Worm (Caenorhabditis elegans) whole organism, L4 larva: ENCODE results near the gene C54F6.20.

Source experiments
- ZK546.5 ChIP-seq, 2 experiments: sonication (generic microtip); optimal IDR thresholded peaks; 2 replicates each; lab custom pipeline; 2017; ENCODE audit warnings: missing biosample characterization in 2 of 2, missing genetic modification characterization in 2 of 2
- ama-1 ChIP-seq: fragments of 150-350 bp; optimal IDR thresholded peaks from 2 replicates; lab custom pipeline; 2014; ENCODE audit warnings: inconsistent platforms, mixed read lengths
- attf-4 ChIP-seq: sonication (generic microtip); optimal IDR thresholded peaks from 3 replicates; lab custom pipeline; 2017; ENCODE audit warnings: missing biosample characterization, missing genetic modification characterization
- egl-27 ChIP-seq: sonication (generic microtip); optimal IDR thresholded peaks from 3 replicates; lab custom pipeline; 2017; ENCODE audit warnings: missing biosample characterization, missing genetic modification reagents, missing genetic modification characterization
- hif-1 ChIP-seq, 2 experiments: sonication (generic microtip); optimal IDR thresholded peaks; 2 replicates each; lab custom pipeline; 2016 to 2017; ENCODE audit warnings: missing compliant biosample characterization in 2 of 2, missing genetic modification characterization in 2 of 2, missing genetic modification reagents in 2 of 2, missing genotype in 2 of 2, mild to moderate bottlenecking in 1 of 2
- lin-13 ChIP-seq: fragments of 150-350 bp; optimal IDR thresholded peaks from 2 replicates; lab custom pipeline; 2014; ENCODE audit warnings: missing biosample characterization, missing genetic modification reagents, missing genetic modification characterization
- pqm-1 ChIP-seq: sonication (generic microtip); optimal IDR thresholded peaks from 2 replicates; lab custom pipeline; 2017; ENCODE audit warnings: missing biosample characterization, missing genetic modification characterization

Gene C54F6.20

DNA sequence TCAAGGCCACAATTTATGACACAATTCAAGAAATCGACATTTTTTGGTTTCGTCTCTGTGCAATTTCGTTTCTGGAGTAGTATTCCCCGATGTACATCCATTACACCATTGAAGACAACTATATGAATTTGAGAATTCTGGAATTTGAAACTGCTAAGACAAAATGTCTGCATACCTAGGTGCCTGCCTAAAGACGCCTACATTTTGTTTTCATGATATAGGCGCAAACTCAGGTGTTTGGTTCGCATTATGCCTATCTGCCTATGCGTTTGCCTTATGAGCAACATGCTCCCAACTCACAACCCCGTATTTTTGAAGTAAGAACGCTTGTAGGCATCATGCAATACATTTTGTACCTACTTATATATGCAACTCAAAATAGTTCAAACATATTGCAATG is 46.4 kb downstream of the C54F6.20 start, which contains the start of gene F19F10.14:
Gene F19F10.14, minus strand, starts transcription at position 101 of the 400 bp plus-strand sequence.
- no peak for TF ChIP-seq ama-1 (lab: Kevin White, UChicago)
- no peak for TF ChIP-seq pqm-1 (tag; lab: Kevin White, UChicago)
- TF ChIP-seq hif-1 (tag; optimal IDR thresholded peaks at IDR 0.05; lab: Kevin White, UChicago) = no peak
- TF ChIP-seq ZK546.5 (tag; optimal IDR thresholded peaks at IDR 0.05; lab: Kevin White, UChicago) = no peak
- TF ChIP-seq egl-27 (tag; lab: Kevin White, UChicago) = no peak
- TF ChIP-seq attf-4 (tag; lab: Kevin White, UChicago) = no peak
- TF ChIP-seq lin-13 = no peak
- TF ChIP-seq, all 104 proteins: peak for 0
